Worm (Caenorhabditis elegans) whole organism, early embryonic: ENCODE results near the gene scd-1.

Source experiments
- B0310.2 ChIP-seq: sonication (generic microtip); optimal IDR thresholded peaks from 2 replicates; lab custom pipeline; 2016; ENCODE audit warnings: mild to moderate bottlenecking, missing genetic modification characterization, missing compliant biosample characterization
- F13C5.2 ChIP-seq: sonication (generic microtip); optimal IDR thresholded peaks from 2 replicates; lab custom pipeline; 2017; ENCODE audit warnings: mild to moderate bottlenecking, missing genetic modification characterization, inconsistent platforms, missing compliant biosample characterization
- aly-1 ChIP-seq: sonication (generic microtip); optimal IDR thresholded peaks from 2 replicates; lab custom pipeline; 2016; ENCODE audit warnings: missing genetic modification characterization, missing compliant biosample characterization
- ama-1 ChIP-seq: fragments of 150-350 bp; optimal IDR thresholded peaks from 2 replicates; lab custom pipeline; 2014
- ceh-13 ChIP-seq: fragments of 200-800 bp; sonication (Bioruptor generic); optimal IDR thresholded peaks from 2 replicates; lab custom pipeline; 2018; ENCODE audit warnings: mild to moderate bottlenecking, missing genetic modification characterization, missing compliant biosample characterization
- ceh-36 ChIP-seq: sonication (generic microtip); optimal IDR thresholded peaks from 2 replicates; lab custom pipeline; 2016; ENCODE audit warnings: missing genetic modification characterization, inconsistent platforms, missing compliant biosample characterization
- ets-7 ChIP-seq: sonication (generic microtip); optimal IDR thresholded peaks from 2 replicates; lab custom pipeline; 2016; ENCODE audit warnings: missing genotype, missing genetic modification characterization, missing compliant biosample characterization
- flt-1 ChIP-seq: fragments of 200-800 bp; sonication (Bioruptor generic); IDR thresholded peaks from 2 replicates; pipeline ENCODE4 v1.3.6; 2022; ENCODE audit warnings: missing genetic modification characterization, missing compliant biosample characterization
- hmbx-1 ChIP-seq: sonication (generic microtip); optimal IDR thresholded peaks from 2 replicates; lab custom pipeline; 2016; ENCODE audit warnings: mild to moderate bottlenecking, missing genetic modification characterization, missing compliant biosample characterization
- hmg-4 ChIP-seq: fragments of 200-800 bp; sonication (Bioruptor generic); optimal IDR thresholded peaks from 2 replicates; lab custom pipeline; 2018; ENCODE audit warnings: mild to moderate bottlenecking, missing genetic modification characterization, missing compliant biosample characterization
- hnd-1 ChIP-seq: sonication (generic microtip); optimal IDR thresholded peaks from 2 replicates; lab custom pipeline; 2016; ENCODE audit warnings: missing genetic modification characterization, missing compliant biosample characterization
- pes-1 ChIP-seq: fragments of 200-800 bp; sonication (Bioruptor generic); IDR thresholded peaks from 2 replicates; pipeline ENCODE4 v1.3.6; 2022; ENCODE audit warnings: missing genetic modification reagents, missing genetic modification characterization, missing compliant biosample characterization
- scrt-1 ChIP-seq: fragments of 200-800 bp; sonication (Bioruptor generic); IDR thresholded peaks from 2 replicates; pipeline ENCODE4 v1.3.6; 2022; ENCODE audit warnings: missing genetic modification characterization, missing compliant biosample characterization
- sea-1 ChIP-seq: fragments of 200-800 bp; sonication (Bioruptor generic); conservative IDR thresholded peaks from 2 replicates; pipeline ENCODE4 v1.3.6; 2022; ENCODE audit warnings: missing genetic modification characterization, missing compliant biosample characterization
- tbx-11 ChIP-seq: fragments of 200-800 bp; sonication (Bioruptor generic); IDR thresholded peaks from 2 replicates; pipeline ENCODE4 v1.3.6; 2022; ENCODE audit warnings: missing genetic modification characterization, missing compliant biosample characterization
- tbx-37 ChIP-seq: fragments of 200-800 bp; sonication (Bioruptor generic); conservative IDR thresholded peaks from 2 replicates; pipeline ENCODE4 v1.3.6; 2022; ENCODE audit warnings: missing genetic modification reagents, missing genetic modification characterization, missing compliant biosample characterization
- tra-4 ChIP-seq: sonication (generic microtip); optimal IDR thresholded peaks from 2 replicates; lab custom pipeline; 2017; ENCODE audit warnings: missing genetic modification characterization, missing compliant biosample characterization

scd-1 gene

ce11 chrX:12545100-12545499, 19.5 kb upstream of the scd-1 start:
- TF ChIP-seq hmbx-1 (tag; lab: Kevin White, UChicago), result no peak
- no peak for TF ChIP-seq scrt-1 (GFP tag; lab: Robert Waterston, UW)
- TF ChIP-seq tra-4 (tag; lab: Kevin White, UChicago), result no peak
- no peak for TF ChIP-seq aly-1 (tag; lab: Kevin White, UChicago)
- TF ChIP-seq flt-1 (GFP tag; lab: Robert Waterston, UW), result no peak
- TF ChIP-seq ceh-36 (tag; lab: Kevin White, UChicago), result no peak
- no peak for TF ChIP-seq F13C5.2 (tag; lab: Kevin White, UChicago)
- no peak for TF ChIP-seq tbx-11 (GFP tag; lab: Robert Waterston, UW)
- TF ChIP-seq ama-1, result no peak
- no peak for TF ChIP-seq hmg-4 (GFP tag; lab: Kevin White, UChicago)
- TF ChIP-seq B0310.2 (tag; lab: Kevin White, UChicago), result no peak
- TF ChIP-seq hnd-1 (tag; lab: Kevin White, UChicago), result no peak
- TF ChIP-seq ceh-13, result no peak

ce11 chrX:12538794-12539193, 13.2 kb upstream of the scd-1 start:
- TF ChIP-seq hmg-4 (GFP tag; lab: Kevin White, UChicago) (no peak), aly-1 (tag; lab: Kevin White, UChicago) (no peak), scrt-1 (GFP tag; lab: Robert Waterston, UW) (no peak), flt-1 (GFP tag; lab: Robert Waterston, UW) (no peak), pes-1 (no peak), B0310.2 (tag; lab: Kevin White, UChicago) (no peak), tra-4 (tag; lab: Kevin White, UChicago) (no peak), ets-7 (tag; lab: Kevin White, UChicago) (no peak), hnd-1 (tag; lab: Kevin White, UChicago) (no peak), ceh-36 (tag; lab: Kevin White, UChicago) (no peak), ama-1 (no peak), tbx-11 (GFP tag; lab: Robert Waterston, UW) (no peak), sea-1 (no peak), F13C5.2 (tag; lab: Kevin White, UChicago) (no peak), ceh-13 (no peak)

- no peak for TF ChIP-seq tbx-11 (GFP tag; lab: Robert Waterston, UW)
Observed at ce11 chrX:12534476-12534875, 8.9 kb upstream of the scd-1 start.

ce11 chrX:12532405-12532804, 6.8 kb upstream of the scd-1 start:
- no peak for TF ChIP-seq F13C5.2 (tag; lab: Kevin White, UChicago)
- TF ChIP-seq tra-4 (tag; lab: Kevin White, UChicago), result no peak
- TF ChIP-seq ets-7 (tag; lab: Kevin White, UChicago), result no peak
- no peak for TF ChIP-seq hnd-1 (tag; lab: Kevin White, UChicago)
- no peak for TF ChIP-seq ama-1
- no peak for TF ChIP-seq tbx-37 (GFP tag; lab: Robert Waterston, UW)
- TF ChIP-seq B0310.2 (tag; lab: Kevin White, UChicago), result no peak
- TF ChIP-seq ceh-36 (tag; lab: Kevin White, UChicago), result no peak
- no peak for TF ChIP-seq ceh-13
- TF ChIP-seq sea-1, result no peak
- no peak for TF ChIP-seq tbx-11 (GFP tag; lab: Robert Waterston, UW)
- TF ChIP-seq pes-1, result no peak
- no peak for TF ChIP-seq flt-1 (GFP tag; lab: Robert Waterston, UW)
- no peak for TF ChIP-seq hmbx-1 (tag; lab: Kevin White, UChicago)
- no peak for TF ChIP-seq aly-1 (tag; lab: Kevin White, UChicago)
- no peak for TF ChIP-seq hmg-4 (GFP tag; lab: Kevin White, UChicago)
- no peak for TF ChIP-seq scrt-1 (GFP tag; lab: Robert Waterston, UW)

- TF ChIP-seq ceh-13 (no peak), ceh-36 (tag; lab: Kevin White, UChicago) (peak; percentile 28)
Observed at ce11 chrX:12524514-12524913, 1.1 kb downstream of the scd-1 start.

- no peak for TF ChIP-seq hmbx-1 (tag; lab: Kevin White, UChicago)
- no peak for TF ChIP-seq pes-1
- TF ChIP-seq sea-1, result no peak
- no peak for TF ChIP-seq flt-1 (GFP tag; lab: Robert Waterston, UW)
- no peak for TF ChIP-seq hnd-1 (tag; lab: Kevin White, UChicago)
- TF ChIP-seq tbx-11 (GFP tag; lab: Robert Waterston, UW), result no peak
- TF ChIP-seq aly-1 (tag; lab: Kevin White, UChicago), result no peak
- no peak for TF ChIP-seq ama-1
- TF ChIP-seq tra-4 (tag; lab: Kevin White, UChicago), result no peak
- TF ChIP-seq ceh-13, result no peak
- TF ChIP-seq tbx-37 (GFP tag; lab: Robert Waterston, UW), result no peak
- TF ChIP-seq scrt-1 (GFP tag; lab: Robert Waterston, UW), result no peak
- no peak for TF ChIP-seq ceh-36 (tag; lab: Kevin White, UChicago)
Observed at ce11 chrX:12523071-12523483, 2.5 kb downstream of the scd-1 start.

ce11 chrX:12518982-12519381, 6.6 kb downstream of the scd-1 start:
- TF ChIP-seq ceh-36 (tag; lab: Kevin White, UChicago) (no peak), aly-1 (tag; lab: Kevin White, UChicago) (no peak), B0310.2 (tag; lab: Kevin White, UChicago) (no peak), ceh-13 (no peak), ama-1 (no peak), hmg-4 (GFP tag; lab: Kevin White, UChicago) (no peak), sea-1 (no peak), ets-7 (tag; lab: Kevin White, UChicago) (no peak), scrt-1 (GFP tag; lab: Robert Waterston, UW) (no peak), hmbx-1 (tag; lab: Kevin White, UChicago) (no peak), tra-4 (tag; lab: Kevin White, UChicago) (no peak), flt-1 (GFP tag; lab: Robert Waterston, UW) (no peak), tbx-11 (GFP tag; lab: Robert Waterston, UW) (no peak), tbx-37 (GFP tag; lab: Robert Waterston, UW) (no peak), F13C5.2 (tag; lab: Kevin White, UChicago) (no peak), hnd-1 (tag; lab: Kevin White, UChicago) (no peak), pes-1 (no peak)
